Worm (Caenorhabditis elegans) whole organism, young adult: ENCODE data around the gene F14E5.2.

Experiments
- B0019.2 ChIP-seq: fragments of 200-800 bp; sonication (Bioruptor generic); conservative IDR thresholded peaks from 2 replicates; pipeline ENCODE4 v1.3.6; 2022; ENCODE audit warnings: missing genetic modification reagents, missing genetic modification characterization, missing compliant biosample characterization
- B0035.1 ChIP-seq: sonication (generic microtip); optimal IDR thresholded peaks from 2 replicates; lab custom pipeline; 2016; ENCODE audit warnings: missing genetic modification characterization, mild to moderate bottlenecking, missing compliant biosample characterization, missing genotype, missing genetic modification reagents
- B0261.1 ChIP-seq: sonication (generic microtip); optimal IDR thresholded peaks from 2 replicates; lab custom pipeline; 2016; ENCODE audit warnings: mild to moderate bottlenecking, missing genetic modification characterization, moderate library complexity, missing compliant biosample characterization
- B0336.3 ChIP-seq: fragments of 200-800 bp; sonication (Bioruptor generic); IDR thresholded peaks from 2 replicates; pipeline ENCODE4 v1.3.6; 2022; ENCODE audit warnings: missing genetic modification characterization, missing compliant biosample characterization
- C17E4.6 ChIP-seq: fragments of 200-800 bp; sonication (Bioruptor generic); IDR thresholded peaks from 2 replicates; pipeline ENCODE4 v1.3.6; 2022; ENCODE audit warnings: missing genetic modification reagents, missing genetic modification characterization, missing compliant biosample characterization
- D2030.7 ChIP-seq: fragments of 200-800 bp; sonication (Bioruptor generic); IDR thresholded peaks from 2 replicates; pipeline ENCODE4 v1.3.6; 2022; ENCODE audit warnings: missing genetic modification reagents, missing genetic modification characterization, missing compliant biosample characterization
- F22D6.2 ChIP-seq: sonication (generic microtip); optimal IDR thresholded peaks from 2 replicates; lab custom pipeline; 2016; ENCODE audit warnings: mild to moderate bottlenecking, missing genetic modification characterization, missing compliant biosample characterization
- F23B12.7 ChIP-seq: sonication (generic microtip); optimal IDR thresholded peaks from 2 replicates; lab custom pipeline; 2017; ENCODE audit warnings: missing genetic modification characterization, mild to moderate bottlenecking, missing compliant biosample characterization, antibody characterized with exemption, moderate library complexity; ENCODE audit not compliant: insufficient read depth
- F37B4.10 ChIP-seq: fragments of 200-800 bp; sonication (Bioruptor generic); IDR thresholded peaks from 2 replicates; pipeline ENCODE4 v1.3.6; 2022; ENCODE audit warnings: missing genetic modification characterization, missing compliant biosample characterization
- F49E8.2 ChIP-seq: sonication (generic microtip); optimal IDR thresholded peaks from 3 replicates; lab custom pipeline; 2017; ENCODE audit warnings: missing genetic modification characterization, mild to moderate bottlenecking, missing compliant biosample characterization, antibody characterized with exemption, moderate library complexity; ENCODE audit not compliant: insufficient read depth
- F55B11.4 ChIP-seq: sonication (generic microtip); optimal IDR thresholded peaks from 2 replicates; lab custom pipeline; 2016; ENCODE audit warnings: missing compliant biosample characterization, missing genetic modification characterization, borderline replicate concordance; ENCODE audit not compliant: insufficient read depth
- K12H6.12 ChIP-seq: fragments of 200-800 bp; sonication (Bioruptor generic); optimal IDR thresholded peaks from 2 replicates; lab custom pipeline; 2018; ENCODE audit warnings: mild to moderate bottlenecking, missing genetic modification characterization, missing compliant biosample characterization
- Y53G8AR.9 ChIP-seq: fragments of 200-800 bp; sonication (Bioruptor generic); conservative IDR thresholded peaks from 2 replicates; pipeline ENCODE4 v1.3.6; 2022; ENCODE audit warnings: missing genetic modification reagents, missing genetic modification characterization, missing compliant biosample characterization
- Y95B8A.8 ChIP-seq: fragments of 200-800 bp; sonication (Bioruptor generic); IDR thresholded peaks from 2 replicates; pipeline ENCODE4 v1.3.6; 2022; ENCODE audit warnings: missing genetic modification reagents, missing genetic modification characterization, missing compliant biosample characterization
- atf-7 ChIP-seq: sonication (generic microtip); optimal IDR thresholded peaks from 2 replicates; lab custom pipeline; 2017; ENCODE audit warnings: mild to moderate bottlenecking, missing genetic modification characterization, missing compliant biosample characterization
- attf-5 ChIP-seq: fragments of 200-800 bp; sonication (Bioruptor generic); optimal IDR thresholded peaks from 2 replicates; lab custom pipeline; 2018; ENCODE audit warnings: mild to moderate bottlenecking, missing genetic modification characterization, missing compliant biosample characterization
- attf-6 ChIP-seq: fragments of 200-800 bp; sonication (Bioruptor generic); IDR thresholded peaks from 2 replicates; pipeline ENCODE4 v1.3.6; 2022; ENCODE audit warnings: missing genetic modification reagents, missing genetic modification characterization, missing compliant biosample characterization
- cebp-2 ChIP-seq: fragments of 200-800 bp; sonication (Bioruptor generic); IDR thresholded peaks from 2 replicates; pipeline ENCODE4 v1.3.6; 2022; ENCODE audit warnings: missing genetic modification characterization, missing compliant biosample characterization
- ceh-100 ChIP-seq: fragments of 200-800 bp; sonication (Bioruptor generic); IDR thresholded peaks from 2 replicates; pipeline ENCODE4 v1.3.6; 2022; ENCODE audit warnings: missing genetic modification reagents, missing genetic modification characterization, missing compliant biosample characterization
- ceh-40 ChIP-seq: fragments of 200-800 bp; sonication (Bioruptor generic); IDR thresholded peaks from 2 replicates; pipeline ENCODE4 v1.3.6; 2022; ENCODE audit warnings: missing genetic modification characterization, missing compliant biosample characterization
- ceh-58 ChIP-seq: fragments of 200-800 bp; sonication (Bioruptor generic); IDR thresholded peaks from 2 replicates; pipeline ENCODE4 v1.3.6; 2022; ENCODE audit warnings: missing genetic modification characterization, missing compliant biosample characterization
- ets-4 ChIP-seq: fragments of 200-800 bp; sonication (Bioruptor generic); optimal IDR thresholded peaks from 2 replicates; lab custom pipeline; 2018; ENCODE audit warnings: mild to moderate bottlenecking, missing genetic modification characterization, missing compliant biosample characterization
- hmg-1.2 ChIP-seq: fragments of 200-800 bp; sonication (Bioruptor generic); IDR thresholded peaks from 2 replicates; pipeline ENCODE4 v1.3.6; 2022; ENCODE audit warnings: missing genetic modification reagents, missing genetic modification characterization, missing compliant biosample characterization
- hsf-1 ChIP-seq: fragments of 200-800 bp; sonication (Bioruptor generic); IDR thresholded peaks from 2 replicates; pipeline ENCODE4 v1.3.6; 2022; ENCODE audit warnings: missing genetic modification reagents, missing genetic modification characterization, missing compliant biosample characterization
- let-607 ChIP-seq, 2 experiments: fragments of 200-800 bp in 1 of 2; sonication (Bioruptor generic) in 1 of 2; sonication (generic microtip) in 1 of 2; optimal IDR thresholded peaks; 2 replicates each; lab custom pipeline; 2016 to 2018; ENCODE audit warnings: mild to moderate bottlenecking in 2 of 2, missing compliant biosample characterization in 2 of 2, missing genetic modification characterization in 2 of 2, moderate library complexity in 2 of 2, missing genotype in 1 of 2
- lin-40 ChIP-seq: sonication (generic microtip); optimal IDR thresholded peaks from 2 replicates; lab custom pipeline; 2016; ENCODE audit warnings: missing genetic modification characterization, mild to moderate bottlenecking, missing compliant biosample characterization, missing genotype, missing genetic modification reagents
- lin-54 ChIP-seq: fragments of 200-800 bp; sonication (Bioruptor generic); optimal IDR thresholded peaks from 2 replicates; lab custom pipeline; 2018; ENCODE audit warnings: mild to moderate bottlenecking, missing genetic modification characterization, missing compliant biosample characterization
- madf-3 ChIP-seq: fragments of 200-800 bp; sonication (Bioruptor generic); IDR thresholded peaks from 2 replicates; pipeline ENCODE4 v1.3.6; 2022; ENCODE audit warnings: missing genetic modification reagents, missing genetic modification characterization, missing compliant biosample characterization
- mel-28 ChIP-seq: sonication (generic microtip); optimal IDR thresholded peaks from 2 replicates; lab custom pipeline; 2016; ENCODE audit warnings: borderline replicate concordance, mild to moderate bottlenecking, missing genetic modification characterization, missing compliant biosample characterization
- mes-4 ChIP-seq: sonication (generic microtip); optimal IDR thresholded peaks from 2 replicates; lab custom pipeline; 2016; ENCODE audit warnings: missing genotype, missing genetic modification characterization, missing compliant biosample characterization
- nfyb-1 ChIP-seq: fragments of 200-800 bp; sonication (Bioruptor generic); IDR thresholded peaks from 2 replicates; pipeline ENCODE4 v1.3.6; 2022; ENCODE audit warnings: missing genetic modification reagents, missing genetic modification characterization, missing compliant biosample characterization
- nhr-27 ChIP-seq: fragments of 200-800 bp; sonication (Bioruptor generic); optimal IDR thresholded peaks from 2 replicates; lab custom pipeline; 2018; ENCODE audit warnings: mild to moderate bottlenecking, missing genetic modification characterization, moderate library complexity, missing compliant biosample characterization
- nhr-80 ChIP-seq: sonication (generic microtip); optimal IDR thresholded peaks from 2 replicates; lab custom pipeline; 2016; ENCODE audit warnings: missing genetic modification characterization, missing compliant biosample characterization
- nhr-90 ChIP-seq: sonication (generic microtip); optimal IDR thresholded peaks from 2 replicates; lab custom pipeline; 2016; ENCODE audit warnings: missing genotype, mild to moderate bottlenecking, missing genetic modification characterization, missing compliant biosample characterization
- pbrm-1 ChIP-seq: fragments of 200-800 bp; sonication (Bioruptor generic); IDR thresholded peaks from 2 replicates; pipeline ENCODE4 v1.3.6; 2022; ENCODE audit warnings: missing genetic modification reagents, missing genetic modification characterization, missing compliant biosample characterization
- sea-2 ChIP-seq: fragments of 200-800 bp; sonication (Bioruptor generic); IDR thresholded peaks from 2 replicates; pipeline ENCODE4 v1.3.6; 2022; ENCODE audit warnings: missing genetic modification characterization, missing compliant biosample characterization
- unc-130 ChIP-seq: sonication (generic microtip); optimal IDR thresholded peaks from 2 replicates; lab custom pipeline; 2016; ENCODE audit warnings: missing genetic modification reagents, missing genetic modification characterization, missing compliant biosample characterization
- zfh-2 ChIP-seq: fragments of 200-800 bp; sonication (Bioruptor generic); conservative IDR thresholded peaks from 2 replicates; pipeline ENCODE4 v1.3.6; 2022; ENCODE audit warnings: missing genetic modification reagents, missing genetic modification characterization, missing compliant biosample characterization
- ztf-18 ChIP-seq: sonication (generic microtip); optimal IDR thresholded peaks from 2 replicates; lab custom pipeline; 2016; ENCODE audit warnings: missing genotype, mild to moderate bottlenecking, missing genetic modification characterization, missing compliant biosample characterization
- ztf-22 ChIP-seq: fragments of 200-800 bp; sonication (Bioruptor generic); optimal IDR thresholded peaks from 2 replicates; lab custom pipeline; 2018; ENCODE audit warnings: mild to moderate bottlenecking, missing genetic modification characterization, moderate library complexity, missing compliant biosample characterization
- ztf-28 ChIP-seq: fragments of 200-800 bp; sonication (Bioruptor generic); IDR thresholded peaks from 2 replicates; pipeline ENCODE4 v1.3.6; 2022; ENCODE audit warnings: missing genetic modification reagents, missing genetic modification characterization, missing compliant biosample characterization
- ztf-6 ChIP-seq: fragments of 200-800 bp; sonication (Bioruptor generic); IDR thresholded peaks from 2 replicates; pipeline ENCODE4 v1.3.6; 2022; ENCODE audit warnings: missing genetic modification reagents, missing genetic modification characterization, missing compliant biosample characterization

Gene F14E5.2

ce11 chrII:8392215-8392614 lies 36.4 kb downstream of the F14E5.2 start:
- TF ChIP-seq attf-6 (GFP tag; lab: Robert Waterston, UW) (no peak), B0261.1 (tag; lab: Kevin White, UChicago) (no peak), ztf-18 (no peak), Y95B8A.8 (GFP tag; lab: Robert Waterston, UW) (no peak), unc-130 (GFP tag; lab: Kevin White, UChicago) (no peak), C17E4.6 (GFP tag; lab: Robert Waterston, UW) (no peak), ceh-58 (GFP tag; lab: Robert Waterston, UW) (no peak), B0035.1 (no peak), nhr-27 (tag; lab: Kevin White, UChicago) (no peak), hmg-1.2 (GFP tag; lab: Robert Waterston, UW) (no peak), B0019.2 (GFP tag; lab: Robert Waterston, UW) (no peak), lin-40 (tag; lab: Kevin White, UChicago) (no peak), F55B11.4 (no peak), hsf-1 (GFP tag; lab: Robert Waterston, UW) (no peak), F23B12.7 (no peak), ceh-40 (GFP tag; lab: Robert Waterston, UW) (no peak), mel-28 (tag; lab: Kevin White, UChicago) (no peak), F37B4.10 (GFP tag; lab: Robert Waterston, UW) (no peak), D2030.7 (GFP tag; lab: Robert Waterston, UW) (no peak), F49E8.2 (no peak)

- TF ChIP-seq nhr-80 (tag; lab: Kevin White, UChicago) (peak; percentile 27), pbrm-1 (GFP tag; lab: Robert Waterston, UW) (no peak)
Measured at ce11 chrII:8390751-8391150, 37.9 kb downstream of the F14E5.2 start, which contains the start of gene F49E12.10. Gene F49E12.10, plus strand, starts transcription at chrII:8391051.

- TF ChIP-seq lin-40 (tag; lab: Kevin White, UChicago) (peak; percentile 2), let-607 (tag; optimal IDR thresholded peaks at IDR 0.05; lab: Kevin White, UChicago) (peak in 1 of 2 experiments; percentile 40), D2030.7 (GFP tag; lab: Robert Waterston, UW) (no peak), Y53G8AR.9 (no peak), atf-7 (peak; percentile 57), ets-4 (GFP tag; lab: Kevin White, UChicago) (peak; percentile 73), ceh-100 (no peak), nhr-90 (tag; lab: Kevin White, UChicago) (peak; percentile 27), ztf-22 (GFP tag; lab: Kevin White, UChicago) (peak; percentile 69), B0336.3 (0 out of 2 replicates have a peak, but pooled peaks have one; percentile 25), ztf-6 (no peak), ztf-28 (GFP tag; lab: Robert Waterston, UW) (no peak), sea-2 (GFP tag; lab: Robert Waterston, UW) (no peak), K12H6.12 (tag; lab: Kevin White, UChicago) (no peak), nhr-80 (tag; lab: Kevin White, UChicago) (peak; percentile 96), cebp-2 (no peak), attf-5 (GFP tag; lab: Kevin White, UChicago) (no peak), madf-3 (no peak), mes-4 (tag; lab: Kevin White, UChicago) (no peak), F22D6.2 (tag; lab: Kevin White, UChicago) (peak; percentile 24), zfh-2 (GFP tag; lab: Robert Waterston, UW) (no peak), nfyb-1 (0 out of 2 replicates have a peak, but pooled peaks have one; percentile 27), lin-54 (no peak)
Measured at ce11 chrII:8388001-8388513, 40.6 kb downstream of the F14E5.2 start, which contains the start of gene drd-1. Gene drd-1, plus strand, starts transcription at chrII:8388051.
